Worm (Caenorhabditis elegans): Measurements from ENCODE around the gene ubxn-6.

DNA sequence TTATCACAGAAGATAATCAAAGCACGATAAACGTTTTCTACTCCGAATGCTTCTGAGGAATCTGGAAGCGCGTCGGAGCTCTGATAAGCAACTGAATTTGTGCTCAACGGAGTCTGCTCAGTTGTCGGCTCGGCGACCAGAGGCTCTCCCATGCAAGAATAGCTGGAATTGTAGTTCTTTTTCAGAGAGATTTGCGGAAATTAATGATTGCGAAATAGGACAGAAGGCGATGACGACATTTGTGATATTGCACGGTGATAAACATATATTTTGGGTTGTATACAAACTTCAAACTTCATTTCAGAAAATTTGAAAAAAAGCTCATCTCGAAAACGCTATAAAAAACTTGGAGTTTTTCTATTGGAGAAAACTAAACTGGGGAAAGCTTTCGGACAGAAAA is 516 bp upstream of the ubxn-6 start, which contains the start of gene H06H21.37:
- no peak for TF ChIP-seq unc-42 (tag; optimal IDR thresholded peaks at IDR 0.05)
- no peak for TF ChIP-seq rnt-1 (tag; optimal IDR thresholded peaks at IDR 0.05)
- no peak for TF ChIP-seq ama-1 (optimal IDR thresholded peaks at IDR 0.05)
- no peak for TF ChIP-seq nhr-11 (tag; optimal IDR thresholded peaks at IDR 0.05)
- TF ChIP-seq sox-2 (GFP tag; IDR thresholded peaks at IDR 0.05) = no peak
- TF ChIP-seq unc-86 (tag; optimal IDR thresholded peaks at IDR 0.05) = no peak
- no peak for TF ChIP-seq unc-55 (GFP tag; optimal IDR thresholded peaks at IDR 0.05)
- no peak for TF ChIP-seq ceh-9 (tag; optimal IDR thresholded peaks at IDR 0.05)

Measured in whole organism, late embryonic.